Fruit fly (Drosophila melanogaster): ENCODE measurements around the gene CG12729.
A peak's percentile ranks its signal among the peaks of the same experiment; 100 is the strongest.

Gene CG12729

dm6 chrX:5873164-5873563 lies 28.1 kb downstream of the CG12729 start, which contains the start of gene GAA1 (continued):
- no peak for TF ChIP-seq bab2 (GFP tag; optimal IDR thresholded peaks at IDR 0.05)
- peak; percentile 56; the same call in 2 of the 3 replicates for TF ChIP-seq knrl (GFP tag; IDR thresholded peaks at IDR 0.05; ENCODE audit: partially characterized antibody)
- TF ChIP-seq pfk (GFP tag; optimal IDR thresholded peaks at IDR 0.05), result no peak
- TF ChIP-seq Rx (GFP tag; IDR thresholded peaks at IDR 0.05), result no peak
- TF ChIP-seq dysf (GFP tag; IDR thresholded peaks at IDR 0.05), result no peak
- no peak for TF ChIP-seq Spps (tag; optimal IDR thresholded peaks at IDR 0.05)
- TF ChIP-seq Camta (GFP tag; optimal IDR thresholded peaks at IDR 0.05), result no peak
- TF ChIP-seq CG18476 (GFP tag; optimal IDR thresholded peaks at IDR 0.05), result no peak
- TF ChIP-seq Hmx (GFP tag; optimal IDR thresholded peaks at IDR 0.05), result no peak
- no peak for TF ChIP-seq CG31388 (GFP tag; optimal IDR thresholded peaks at IDR 0.05)
- TF ChIP-seq Stat92E (GFP tag; optimal IDR thresholded peaks at IDR 0.05), result no peak
- TF ChIP-seq CG3995 (GFP tag; optimal IDR thresholded peaks at IDR 0.05), result no peak
- peak; percentile 95 for TF ChIP-seq CG6791 (GFP tag; IDR thresholded peaks at IDR 0.05; ENCODE audit: partially characterized antibody)
- peak; percentile 88 for TF ChIP-seq sna (GFP tag; IDR thresholded peaks at IDR 0.05; ENCODE audit: partially characterized antibody)
- TF ChIP-seq Taf1 (GFP tag; IDR thresholded peaks at IDR 0.05), result no peak
- TF ChIP-seq CG10543 (GFP tag; optimal IDR thresholded peaks at IDR 0.05), result no peak
- no peak for TF ChIP-seq tap (tag; optimal IDR thresholded peaks at IDR 0.05)
- TF ChIP-seq Ets97D (GFP tag; optimal IDR thresholded peaks at IDR 0.05), result no peak
- TF ChIP-seq amos (GFP tag; IDR thresholded peaks at IDR 0.05; ENCODE audit: partially characterized antibody), result peak; percentile 79
- no peak for TF ChIP-seq Six4 (GFP tag; optimal IDR thresholded peaks at IDR 0.05)
- no peak for TF ChIP-seq salm (tag; optimal IDR thresholded peaks at IDR 0.05)
- no peak for TF ChIP-seq CG1832 (GFP tag; optimal IDR thresholded peaks at IDR 0.05)
- no peak for TF ChIP-seq ranshi (GFP tag; IDR thresholded peaks at IDR 0.05)
- peak; percentile 81 for TF ChIP-seq Dll (GFP tag; IDR thresholded peaks at IDR 0.05; ENCODE audit: partially characterized antibody)
- no peak for TF ChIP-seq ERR (GFP tag; optimal IDR thresholded peaks at IDR 0.05)
- no peak for TF ChIP-seq Bdp1 (GFP tag; optimal IDR thresholded peaks at IDR 0.05)
- no peak for TF ChIP-seq HmgD (GFP tag; optimal IDR thresholded peaks at IDR 0.05)
- peak; percentile 12 for TF ChIP-seq CG13424 (tag; optimal IDR thresholded peaks at IDR 0.05)
- no peak for TF ChIP-seq croc (GFP tag; conservative IDR thresholded peaks at IDR 0.05)
- TF ChIP-seq Ravus (GFP tag; IDR thresholded peaks at IDR 0.05), result no peak
- no peak for TF ChIP-seq CG11398 (GFP tag; optimal IDR thresholded peaks at IDR 0.05)
- TF ChIP-seq CG2875 (GFP tag; optimal IDR thresholded peaks at IDR 0.05), result no peak
- TF ChIP-seq sim (GFP tag; IDR thresholded peaks at IDR 0.05), result no peak
- no peak for TF ChIP-seq nmo (GFP tag; optimal IDR thresholded peaks at IDR 0.05)
- no peak for TF ChIP-seq Adf1 (GFP tag; IDR thresholded peaks at IDR 0.05)
- TF ChIP-seq pan (optimal IDR thresholded peaks at IDR 0.05), result no peak
- TF ChIP-seq pan (GFP tag; optimal IDR thresholded peaks at IDR 0.05 in 1 of 2, IDR thresholded peaks at IDR 0.05 in 1 of 2), result no peak
- no peak for TF ChIP-seq yki (optimal IDR thresholded peaks at IDR 0.05)
- TF ChIP-seq bbx (GFP tag; IDR thresholded peaks at IDR 0.05; ENCODE audit: partially characterized antibody), result peak; percentile 93
- TF ChIP-seq CG18599 (GFP tag; optimal IDR thresholded peaks at IDR 0.05), result no peak
- no peak for TF ChIP-seq sisA (GFP tag; IDR thresholded peaks at IDR 0.05)
- TF ChIP-seq CG9215 (GFP tag; IDR thresholded peaks at IDR 0.05), result no peak
- TF ChIP-seq grn (GFP tag; optimal IDR thresholded peaks at IDR 0.05), result no peak
- TF ChIP-seq CG12299 (tag; optimal IDR thresholded peaks at IDR 0.05), result no peak
- no peak for TF ChIP-seq CG3163 (GFP tag; optimal IDR thresholded peaks at IDR 0.05)
- TF ChIP-seq CG3065 (GFP tag; optimal IDR thresholded peaks at IDR 0.05), result no peak
- TF ChIP-seq CG32767 (GFP tag; IDR thresholded peaks at IDR 0.05), result no peak
- TF ChIP-seq CG12155 (GFP tag; optimal IDR thresholded peaks at IDR 0.05), result no peak
- TF ChIP-seq CG2116 (GFP tag; optimal IDR thresholded peaks at IDR 0.05), result peak; percentile 86
- no peak for TF ChIP-seq gce (GFP tag; IDR thresholded peaks at IDR 0.05)
- no peak for TF ChIP-seq CG10654 (GFP tag; optimal IDR thresholded peaks at IDR 0.05)
- TF ChIP-seq ase (GFP tag; IDR thresholded peaks at IDR 0.05), result no peak
